Fruit fly (Drosophila melanogaster) S2 (cell line): Measurements from ENCODE around the gene Sugb.

Experiments used
- CG8478 ChIP-seq: fragments of >200 bp; optimal IDR thresholded peaks from 2 replicates; lab custom pipeline; 2018
- CTCF ChIP-seq, 2 experiments: fragments of >200 bp; optimal IDR thresholded peaks; 2 replicates each; lab custom pipeline; 2018

Sugb gene

DNA sequence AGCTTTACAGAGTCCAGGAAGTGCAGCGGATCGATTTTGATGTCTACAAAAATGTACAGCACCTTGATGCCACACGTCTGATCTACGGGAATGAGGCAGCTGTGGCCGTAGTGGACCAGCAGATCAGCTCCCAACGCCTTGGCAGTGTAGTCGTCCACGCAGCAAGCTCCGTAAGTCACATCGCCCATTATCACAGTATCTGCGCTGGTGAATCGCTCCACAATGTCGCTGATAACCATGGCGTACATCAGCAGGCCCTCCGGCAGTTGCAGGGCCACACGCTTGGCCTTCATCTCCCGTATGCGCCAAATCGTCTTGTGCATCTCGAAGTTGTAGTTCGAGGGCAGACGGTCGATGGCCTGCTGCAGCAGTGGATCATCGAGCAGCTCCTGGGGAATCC is 11.3 kb downstream of the Sugb start:
- no peak for TF ChIP-seq CTCF (optimal IDR thresholded peaks at IDR 0.05; lab: Kevin White, UChicago)
- no peak for TF ChIP-seq CG8478 (lab: Kevin White, UChicago)

DNA sequence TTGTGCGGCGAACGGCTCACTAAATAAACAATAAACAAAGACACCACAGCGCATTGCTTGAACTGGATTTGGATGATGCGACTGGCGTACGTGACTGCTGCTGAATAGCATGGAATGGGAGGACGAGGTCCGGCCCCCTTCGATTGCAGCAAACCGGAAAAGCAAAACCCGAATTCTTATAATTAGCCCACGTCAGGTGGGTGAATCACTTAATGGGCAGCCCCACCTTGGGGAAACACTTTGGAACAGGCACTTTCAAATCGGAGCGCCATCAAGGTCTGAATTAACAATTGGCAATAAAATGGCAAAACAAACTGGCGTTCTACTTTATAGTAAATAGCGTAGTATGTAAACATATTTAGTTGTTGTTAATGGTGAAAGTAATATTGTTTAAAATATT is 12.0 kb downstream of the Sugb start:
- TF ChIP-seq CG8478 (lab: Kevin White, UChicago) = no peak

dm6 chr3L:11696294-11697116 is 12.7 kb downstream of the Sugb start, which contains the start of gene Dph1:
Gene Dph1, minus strand, starts transcription at chr3L:11696963.
- TF ChIP-seq CTCF (optimal IDR thresholded peaks at IDR 0.05; lab: Kevin White, UChicago) = peak in 1 of 2 experiments; percentile 5
- TF ChIP-seq CG8478 (lab: Kevin White, UChicago) = no peak

DNA sequence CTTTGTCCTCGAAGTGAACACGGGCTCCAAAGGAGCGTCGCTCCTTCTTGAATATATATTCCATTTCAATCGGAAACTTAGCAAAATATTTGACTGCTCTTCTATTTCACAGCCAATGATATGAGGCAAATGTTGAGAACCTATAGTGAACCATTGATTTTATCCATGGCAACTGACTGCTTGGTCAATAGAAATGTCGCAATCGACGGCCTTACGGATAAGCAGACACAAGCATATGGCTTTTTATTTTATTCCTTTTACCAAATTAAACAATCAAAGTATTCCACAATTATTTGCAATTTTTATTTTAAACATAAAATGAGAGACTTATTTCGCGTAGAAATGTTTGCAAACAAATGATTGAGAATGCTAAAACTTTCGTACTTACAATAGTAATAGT is 15.4 kb downstream of the Sugb start, which contains the start of gene Dnai2:
Gene Dnai2, minus strand, starts transcription at position 101 of the 400 bp plus-strand sequence.
- no peak for TF ChIP-seq CG8478 (lab: Kevin White, UChicago)
- TF ChIP-seq CTCF (optimal IDR thresholded peaks at IDR 0.05; lab: Kevin White, UChicago) = no peak

dm6 chr3L:11701649-11702048 is 17.9 kb downstream of the Sugb start:
- TF ChIP-seq CG8478 (lab: Kevin White, UChicago) = no peak
- TF ChIP-seq CTCF (optimal IDR thresholded peaks at IDR 0.05; lab: Kevin White, UChicago) = no peak

DNA sequence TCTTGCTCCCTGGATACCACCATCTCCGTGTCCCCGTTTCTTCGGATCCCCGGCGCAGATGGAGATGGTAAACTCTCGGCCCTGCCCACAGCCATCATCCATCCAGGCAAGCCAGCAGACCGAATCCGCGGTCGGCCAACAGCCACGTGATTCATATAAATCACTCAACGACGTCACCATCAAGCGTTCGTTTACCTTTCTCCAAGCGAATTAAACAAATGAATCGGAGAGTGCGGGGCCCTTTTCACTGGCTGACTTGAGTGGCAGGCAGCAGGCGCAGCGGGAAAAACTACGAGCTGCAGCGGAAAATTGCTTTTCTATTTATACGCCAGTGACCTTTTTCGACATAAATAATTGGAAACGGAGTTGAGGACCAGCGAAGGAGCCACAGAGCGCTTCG is 19.8 kb downstream of the Sugb start:
- TF ChIP-seq CTCF (optimal IDR thresholded peaks at IDR 0.05; lab: Kevin White, UChicago) = no peak
- TF ChIP-seq CG8478 (lab: Kevin White, UChicago) = no peak

dm6 chr3L:11704902-11705546 is 21.2 kb downstream of the Sugb start:
- TF ChIP-seq CG8478 (lab: Kevin White, UChicago) (no peak), CTCF (optimal IDR thresholded peaks at IDR 0.05; lab: Kevin White, UChicago) (no peak)

DNA sequence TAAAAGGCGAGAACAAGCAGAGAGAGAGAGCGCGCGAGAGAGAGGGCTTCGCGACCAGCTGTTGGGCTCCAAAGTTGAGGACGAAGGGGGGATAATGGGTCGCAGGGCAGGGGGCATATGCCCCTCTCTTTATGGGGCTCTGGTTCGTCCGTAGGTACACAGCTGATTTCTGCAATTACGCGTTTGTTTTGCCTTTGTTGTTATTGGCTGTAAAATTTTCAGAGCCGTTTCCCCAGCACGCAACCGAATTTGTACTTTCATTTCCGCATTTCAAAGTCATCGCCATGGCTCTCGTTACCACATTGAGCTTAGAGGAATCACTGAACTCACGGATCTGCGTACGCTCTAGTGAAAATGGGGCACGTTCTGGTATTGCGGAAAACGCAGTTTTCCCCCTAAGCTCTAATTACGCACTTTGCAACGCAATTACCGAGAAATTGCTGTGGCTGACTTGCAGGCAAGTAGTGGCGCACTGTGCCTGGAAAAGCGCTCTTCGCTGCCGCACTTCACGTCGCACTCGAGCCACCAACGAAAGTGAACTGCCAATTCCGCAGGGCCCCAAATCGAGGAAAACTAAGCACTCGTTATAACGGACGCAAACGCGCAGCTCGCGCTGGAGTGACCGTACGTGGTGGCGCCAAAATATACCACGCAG is 24.3 kb downstream of the Sugb start, which contains the start of gene CG11658:
Gene CG11658, minus strand, starts transcription at position 576 of the 655 bp plus-strand sequence.
- TF ChIP-seq CG8478 (lab: Kevin White, UChicago) (no peak), CTCF (optimal IDR thresholded peaks at IDR 0.05; lab: Kevin White, UChicago) (no peak)

DNA sequence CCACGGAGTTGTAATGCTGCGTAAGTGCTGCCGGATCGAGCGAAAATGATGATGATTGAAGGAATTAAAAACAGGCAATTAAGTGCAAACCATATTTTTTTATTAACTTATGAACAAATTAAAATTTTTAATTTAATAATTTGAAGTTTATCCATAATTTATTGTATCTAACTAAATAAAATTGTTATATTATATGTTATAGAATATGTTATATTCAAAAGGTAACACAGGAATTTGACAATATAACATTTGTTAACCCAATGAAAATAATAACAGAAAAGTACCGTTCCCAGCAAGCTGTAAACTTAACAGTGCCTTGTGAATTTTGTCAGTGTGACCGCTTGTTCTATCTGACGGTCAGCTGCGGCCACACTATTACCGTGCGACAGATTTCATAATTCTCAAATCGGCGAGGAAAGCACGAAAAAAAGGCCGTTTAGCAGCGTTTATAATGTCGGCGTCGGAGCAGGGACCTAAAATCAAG is 24.9 kb downstream of the Sugb start, which contains the start of the genes Ccdc56 and mtTFB1:
Gene Ccdc56, plus strand, starts transcription at position 347 of the 484 bp plus-strand sequence.
Gene mtTFB1, plus strand, starts transcription at position 347 of the 484 bp plus-strand sequence.
- TF ChIP-seq CTCF (optimal IDR thresholded peaks at IDR 0.05; lab: Kevin White, UChicago) (no peak), CG8478 (lab: Kevin White, UChicago) (no peak)

DNA sequence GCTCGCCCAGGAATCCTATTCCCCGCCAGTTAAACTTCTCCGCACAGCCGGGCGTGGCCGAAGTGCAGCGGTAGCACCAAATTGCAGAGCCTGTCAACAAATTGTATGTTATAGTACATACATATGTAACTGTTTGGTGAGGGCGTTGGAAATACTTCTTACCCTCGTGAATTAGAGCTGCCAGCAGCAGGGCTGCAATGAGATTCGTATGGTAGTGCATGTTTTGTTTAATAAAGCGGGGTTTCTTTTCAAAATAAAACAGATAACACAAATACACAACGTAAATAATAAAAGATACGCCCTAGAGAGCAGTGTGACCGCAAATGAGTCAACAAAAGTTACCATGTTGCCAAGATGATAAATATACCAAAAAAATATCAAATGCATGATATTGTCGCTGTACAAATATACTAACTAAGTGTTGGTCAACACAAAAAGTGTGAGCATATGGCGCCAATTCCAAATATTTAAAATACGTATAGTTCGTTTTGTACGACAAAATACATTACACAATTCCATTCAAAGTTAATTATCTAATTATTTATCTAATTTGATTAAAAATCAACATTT is 27.4 kb downstream of the Sugb start, which contains the start of gene crim:
Gene crim, minus strand, starts transcription at position 328 of the 570 bp plus-strand sequence.
- TF ChIP-seq CG8478 (lab: Kevin White, UChicago) (no peak), CTCF (optimal IDR thresholded peaks at IDR 0.05; lab: Kevin White, UChicago) (peak in 1 of 2 experiments; percentile 9)

dm6 chr3L:11711789-11712188 is 28.0 kb downstream of the Sugb start:
- no peak for TF ChIP-seq CG8478 (lab: Kevin White, UChicago)
- TF ChIP-seq CTCF (optimal IDR thresholded peaks at IDR 0.05; lab: Kevin White, UChicago) = no peak

DNA sequence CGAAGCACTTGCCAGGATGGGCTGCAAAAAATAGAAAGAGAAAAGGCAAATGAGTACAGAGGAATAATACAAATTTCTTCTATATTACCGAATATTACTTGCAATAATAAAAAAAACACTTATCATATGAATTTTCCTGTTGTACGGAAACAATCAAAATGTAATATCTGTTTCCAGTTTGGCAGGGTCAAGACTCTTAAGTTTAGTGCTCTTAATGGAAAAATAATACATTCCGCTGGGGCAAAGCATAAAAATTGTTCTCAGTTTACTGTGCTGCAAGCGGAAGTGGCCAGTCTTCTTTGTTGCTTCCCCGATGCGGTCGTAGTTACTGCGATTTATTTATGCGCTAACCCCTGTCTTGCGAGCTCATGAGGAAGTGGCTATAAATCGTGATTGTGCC is 29.1 kb downstream of the Sugb start:
- no peak for TF ChIP-seq CTCF (optimal IDR thresholded peaks at IDR 0.05; lab: Kevin White, UChicago)
- TF ChIP-seq CG8478 (lab: Kevin White, UChicago) = no peak

dm6 chr3L:11715187-11715586 is 31.4 kb downstream of the Sugb start, which contains the start of gene CG14132:
Gene CG14132, minus strand, starts transcription at chr3L:11715285.
- TF ChIP-seq CG8478 (lab: Kevin White, UChicago) = no peak
- no peak for TF ChIP-seq CTCF (optimal IDR thresholded peaks at IDR 0.05; lab: Kevin White, UChicago)

dm6 chr3L:11716347-11716746 is 32.6 kb downstream of the Sugb start:
- TF ChIP-seq CG8478 (lab: Kevin White, UChicago) (no peak), CTCF (optimal IDR thresholded peaks at IDR 0.05; lab: Kevin White, UChicago) (no peak)
